Worm (Caenorhabditis elegans) whole organism, midembryonic: ENCODE measurements around the gene C09H10.4.

Source experiments
- cog-1 ChIP-seq: sonication (generic microtip); optimal IDR thresholded peaks from 2 replicates; lab custom pipeline; 2016; ENCODE audit warnings: missing genetic modification characterization, missing compliant biosample characterization
- flt-1 ChIP-seq: fragments of 200-800 bp; sonication (Bioruptor generic); IDR thresholded peaks from 2 replicates; pipeline ENCODE4 v1.3.6; 2022; ENCODE audit warnings: missing genetic modification characterization, missing compliant biosample characterization
- klf-2 ChIP-seq: fragments of 200-800 bp; sonication (Bioruptor generic); conservative IDR thresholded peaks from 2 replicates; pipeline ENCODE4 v1.3.6; 2022; ENCODE audit warnings: missing genetic modification reagents, missing genetic modification characterization, missing compliant biosample characterization
- med-1 ChIP-seq: sonication (generic microtip); optimal IDR thresholded peaks from 2 replicates; lab custom pipeline; 2017; ENCODE audit warnings: missing genetic modification characterization, mild to moderate bottlenecking, missing compliant biosample characterization, antibody characterized with exemption, missing genetic modification reagents; ENCODE audit not compliant: insufficient read depth
- tab-1 ChIP-seq: fragments of 200-800 bp; sonication (Bioruptor generic); IDR thresholded peaks from 2 replicates; pipeline ENCODE4 v1.3.6; 2022; ENCODE audit warnings: missing genetic modification characterization, missing compliant biosample characterization
- ztf-29 ChIP-seq: fragments of 200-800 bp; sonication (Bioruptor generic); IDR thresholded peaks from 2 replicates; pipeline ENCODE4 v1.3.6; 2022; ENCODE audit warnings: missing genetic modification reagents, missing genetic modification characterization, missing compliant biosample characterization

DNA sequence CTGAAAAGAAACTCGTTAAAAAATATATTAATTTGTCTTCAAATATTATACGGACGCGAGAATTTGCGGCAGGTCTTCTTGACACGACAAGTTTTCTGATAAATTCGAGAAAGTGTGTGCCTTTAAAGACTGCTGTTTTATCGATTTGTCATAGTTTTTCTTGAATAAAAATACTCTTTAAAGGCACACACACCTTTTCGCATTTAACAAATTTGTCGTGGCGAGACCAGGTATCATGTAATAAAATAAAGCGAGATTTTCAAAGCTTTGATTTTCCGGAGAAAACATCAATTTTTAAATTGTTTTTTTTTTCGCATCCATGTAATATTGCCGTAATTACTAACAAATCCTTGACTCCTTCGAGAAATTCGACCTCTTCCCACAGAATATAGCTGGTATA is 1.2 kb downstream of the C09H10.4 start:
- TF ChIP-seq klf-2 (GFP tag; lab: Robert Waterston, UW), result no peak
- no peak for TF ChIP-seq tab-1 (GFP tag; lab: Robert Waterston, UW)
- no peak for TF ChIP-seq med-1 (GFP tag; lab: Kevin White, UChicago)
- TF ChIP-seq ztf-29 (GFP tag; lab: Robert Waterston, UW), result no peak
- TF ChIP-seq flt-1 (GFP tag; lab: Robert Waterston, UW), result no peak
- TF ChIP-seq cog-1 (tag; lab: Kevin White, UChicago), result no peak
